Fruit fly (Drosophila melanogaster): Measurements from ENCODE around the gene CG2258.

Gene CG2258

DNA sequence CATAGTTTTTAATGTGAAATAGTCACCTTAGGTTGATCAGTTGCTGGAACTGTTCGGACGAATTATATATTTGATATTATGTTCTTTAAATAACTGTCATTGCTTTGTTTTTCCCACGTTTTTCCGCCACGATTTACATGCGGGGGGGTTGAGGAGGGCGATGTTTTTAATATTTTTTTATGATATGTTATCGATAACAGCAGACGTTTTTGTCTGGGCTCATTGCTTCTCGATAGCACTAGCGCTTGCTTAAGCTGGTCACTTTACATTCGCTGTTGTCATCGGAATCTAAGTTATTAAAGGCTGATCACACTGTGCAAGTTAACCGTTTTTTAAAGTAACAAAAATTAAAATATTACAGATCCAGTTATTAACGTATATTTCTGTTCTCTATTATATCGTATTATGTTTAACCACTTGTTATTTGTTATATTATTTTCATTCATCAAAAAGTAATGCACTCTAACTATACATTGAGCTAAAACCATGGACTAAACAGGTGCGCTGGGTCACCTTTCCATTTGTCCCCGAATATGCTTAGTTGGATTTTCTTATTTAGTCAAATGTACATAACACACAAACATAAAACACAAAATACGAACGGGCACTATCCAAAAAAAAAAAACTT lies 26.5 kb downstream of the CG2258 start, which contains the start of the genes Upf2 and CG1571:
Gene Upf2 (minus strand): TSS at position 167 of the 628 bp plus-strand sequence.
Gene CG1571 (plus strand): TSS at position 578 of the 628 bp plus-strand sequence.
- TF ChIP-seq CG3032 (tag; optimal IDR thresholded peaks at IDR 0.05) (no peak), dsx (GFP tag; optimal IDR thresholded peaks at IDR 0.05; ENCODE audit: poor library complexity, severe bottlenecking) (no peak), Ets96B (tag; optimal IDR thresholded peaks at IDR 0.05) (no peak), Eip75B (GFP tag; optimal IDR thresholded peaks at IDR 0.05) (no peak), Ets21C (GFP tag; optimal IDR thresholded peaks at IDR 0.05) (no peak)

DNA sequence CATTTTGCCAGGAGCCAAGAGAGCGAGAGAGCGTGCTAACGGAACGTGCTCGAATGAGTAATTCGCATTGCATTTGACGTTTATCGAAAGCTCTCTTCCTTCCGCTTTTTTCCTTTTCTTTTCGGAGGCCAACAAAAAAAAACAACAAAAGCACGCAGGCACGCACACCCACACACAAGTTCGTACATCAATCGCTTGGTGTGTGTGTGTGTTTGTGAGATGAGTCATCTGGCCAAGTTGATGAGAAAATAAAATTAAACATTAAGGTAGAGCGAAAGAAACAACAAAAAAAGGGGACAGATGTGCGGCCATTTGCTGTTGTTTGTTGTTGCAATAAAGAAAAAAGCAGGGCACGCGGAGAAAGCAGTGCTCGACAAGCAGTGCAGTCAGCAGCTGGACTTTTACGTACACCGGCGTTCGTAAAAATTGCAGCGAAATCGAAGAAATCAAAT lies 38.6 kb downstream of the CG2258 start:
- no peak for TF ChIP-seq CG11902 (GFP tag; optimal IDR thresholded peaks at IDR 0.05)
- no peak for TF ChIP-seq CG32006 (GFP tag; optimal IDR thresholded peaks at IDR 0.05)
- no peak for TF ChIP-seq fkh (GFP tag; optimal IDR thresholded peaks at IDR 0.05)
- TF ChIP-seq topi (GFP tag; optimal IDR thresholded peaks at IDR 0.05) = peak; percentile 41
- TF ChIP-seq Eip78C (GFP tag) = peak; percentile 84
- TF ChIP-seq Eip75B (GFP tag; optimal IDR thresholded peaks at IDR 0.05) = no peak
- TF ChIP-seq CG10631 (GFP tag; optimal IDR thresholded peaks at IDR 0.05) = no peak
- TF ChIP-seq net (GFP tag; optimal IDR thresholded peaks at IDR 0.05) = peak; percentile 82
- TF ChIP-seq CG3919 (GFP tag; optimal IDR thresholded peaks at IDR 0.05) = no peak
- TF ChIP-seq Ets96B (tag; optimal IDR thresholded peaks at IDR 0.05) = peak; percentile 11
- no peak for TF ChIP-seq Hr4 (GFP tag; optimal IDR thresholded peaks at IDR 0.05)
- TF ChIP-seq Smox (GFP tag; optimal IDR thresholded peaks at IDR 0.05) = no peak
- TF ChIP-seq Ets21C (GFP tag; optimal IDR thresholded peaks at IDR 0.05) = no peak
- peak; percentile 81 for TF ChIP-seq CG6808 (GFP tag; optimal IDR thresholded peaks at IDR 0.05)
- TF ChIP-seq vri (GFP tag; optimal IDR thresholded peaks at IDR 0.05) = peak; percentile 80
- TF ChIP-seq CG4318 (GFP tag; optimal IDR thresholded peaks at IDR 0.05) = no peak
- no peak for TF ChIP-seq Met (GFP tag; optimal IDR thresholded peaks at IDR 0.05)
- TF ChIP-seq CG6792 (GFP tag; optimal IDR thresholded peaks at IDR 0.05) = peak; percentile 32
- no peak for TF ChIP-seq Sox15 (GFP tag; optimal IDR thresholded peaks at IDR 0.05)
- no peak for TF ChIP-seq fd85E (GFP tag; optimal IDR thresholded peaks at IDR 0.05)
- TF ChIP-seq achi (GFP tag; optimal IDR thresholded peaks at IDR 0.05) = peak; percentile 72
- peak; percentile 75 for TF ChIP-seq CG9139 (GFP tag; optimal IDR thresholded peaks at IDR 0.05)
- no peak for TF ChIP-seq CG10669 (GFP tag; optimal IDR thresholded peaks at IDR 0.05)
- TF ChIP-seq CG34406 (GFP tag; optimal IDR thresholded peaks at IDR 0.05) = peak; percentile 58
- TF ChIP-seq acj6 (GFP tag; optimal IDR thresholded peaks at IDR 0.05) = no peak
- no peak for TF ChIP-seq cyc (GFP tag; optimal IDR thresholded peaks at IDR 0.05)
- peak; percentile 66 for TF ChIP-seq Lpt (GFP tag; optimal IDR thresholded peaks at IDR 0.05)
- TF ChIP-seq spab (GFP tag; optimal IDR thresholded peaks at IDR 0.05) = peak; percentile 63
- peak; percentile 18 for TF ChIP-seq fd59A (GFP tag; optimal IDR thresholded peaks at IDR 0.05)
- TF ChIP-seq CG7368 (GFP tag; optimal IDR thresholded peaks at IDR 0.05) = peak; percentile 37
- TF ChIP-seq CG31627 (GFP tag; optimal IDR thresholded peaks at IDR 0.05) = no peak
- peak; percentile 45 for TF ChIP-seq CG1621 (tag; optimal IDR thresholded peaks at IDR 0.05)
- TF ChIP-seq esn (GFP tag; optimal IDR thresholded peaks at IDR 0.05) = peak; percentile 20
- no peak for TF ChIP-seq svp (GFP tag)
- peak; percentile 69 for TF ChIP-seq Sox102F (GFP tag; optimal IDR thresholded peaks at IDR 0.05)
- no peak for TF ChIP-seq Hr39 (GFP tag; optimal IDR thresholded peaks at IDR 0.05)
- peak; percentile 91 for TF ChIP-seq CG6854 (GFP tag; optimal IDR thresholded peaks at IDR 0.05)
- TF ChIP-seq salr (GFP tag; optimal IDR thresholded peaks at IDR 0.05) = no peak
- TF ChIP-seq CG3032 (tag; optimal IDR thresholded peaks at IDR 0.05) = peak; percentile 4
- no peak for TF ChIP-seq lz (GFP tag; optimal IDR thresholded peaks at IDR 0.05)
- TF ChIP-seq CG11762 (GFP tag; optimal IDR thresholded peaks at IDR 0.05; ENCODE audit: insufficient read depth) = no peak
- peak; percentile 88 for TF ChIP-seq eg (GFP tag; IDR thresholded peaks at IDR 0.05)
- no peak for TF ChIP-seq dsx (GFP tag; optimal IDR thresholded peaks at IDR 0.05; ENCODE audit: poor library complexity, severe bottlenecking)
- peak; percentile 64 for TF ChIP-seq Blimp-1 (GFP tag; optimal IDR thresholded peaks at IDR 0.05)
- peak; percentile 59 for TF ChIP-seq Sox14 (GFP tag; optimal IDR thresholded peaks at IDR 0.05)
- peak; percentile 84 for TF ChIP-seq CG6163 (GFP tag; IDR thresholded peaks at IDR 0.05)
- no peak for TF ChIP-seq pdm3 (GFP tag; optimal IDR thresholded peaks at IDR 0.05)
- TF ChIP-seq OdsH (GFP tag; optimal IDR thresholded peaks at IDR 0.05) = no peak
